Worm (Caenorhabditis elegans) whole organism, L4 larva: ENCODE data around the gene T26C11.8.

ENCODE experiments used
- F26F4.8 ChIP-seq: fragments of 200-800 bp; sonication (Bioruptor generic); conservative IDR thresholded peaks from 2 replicates; pipeline ENCODE4 v1.3.6; 2022; ENCODE audit warnings: missing genetic modification characterization, missing compliant biosample characterization
- F44E2.7 ChIP-seq: fragments of 200-800 bp; sonication (Bioruptor generic); IDR thresholded peaks from 2 replicates; pipeline ENCODE4 v2.1.2; 2022; ENCODE audit warnings: missing genetic modification characterization, missing compliant biosample characterization
- F49E8.2 ChIP-seq: sonication (generic microtip); optimal IDR thresholded peaks from 2 replicates; lab custom pipeline; 2016; ENCODE audit warnings: missing compliant biosample characterization, mild to moderate bottlenecking, missing genetic modification characterization, borderline replicate concordance
- Y105C5A.15 ChIP-seq: fragments of 200-800 bp; sonication (Bioruptor generic); IDR thresholded peaks from 2 replicates; pipeline ENCODE4 v1.3.6; 2022; ENCODE audit warnings: missing genetic modification characterization, missing compliant biosample characterization
- ZK337.2 ChIP-seq: fragments of 200-800 bp; sonication (Bioruptor generic); IDR thresholded peaks from 2 replicates; pipeline ENCODE4 v1.3.6; 2022; ENCODE audit warnings: missing genetic modification reagents, missing genetic modification characterization, missing compliant biosample characterization
- aha-1 ChIP-seq: fragments of 150-350 bp; peaks from one replicate; lab custom pipeline; 2014; ENCODE audit warnings: missing biosample characterization, missing genetic modification characterization
- arid-1 ChIP-seq: fragments of 200-800 bp; sonication (Bioruptor generic); conservative IDR thresholded peaks from 2 replicates; pipeline ENCODE4 v1.3.6; 2022; ENCODE audit warnings: missing genetic modification reagents, missing genetic modification characterization, missing compliant biosample characterization
- attf-4 ChIP-seq: sonication (generic microtip); optimal IDR thresholded peaks from 3 replicates; lab custom pipeline; 2017; ENCODE audit warnings: missing biosample characterization, missing genetic modification characterization
- ceh-20 ChIP-seq: fragments of 200-800 bp; sonication (Bioruptor generic); IDR thresholded peaks from 2 replicates; pipeline ENCODE4 v1.3.6; 2022; ENCODE audit warnings: missing genetic modification reagents, missing genetic modification characterization, missing compliant biosample characterization
- ceh-32 ChIP-seq: sonication (generic microtip); optimal IDR thresholded peaks from 2 replicates; lab custom pipeline; 2016; ENCODE audit warnings: mild to moderate bottlenecking, missing genetic modification characterization, missing compliant biosample characterization; ENCODE audit not compliant: poor library complexity
- ceh-44 ChIP-seq: fragments of 200-800 bp; sonication (Bioruptor generic); IDR thresholded peaks from 2 replicates; pipeline ENCODE4 v1.3.6; 2022; ENCODE audit warnings: missing genetic modification reagents, missing genetic modification characterization, missing compliant biosample characterization
- ceh-82 ChIP-seq: sonication (generic microtip); optimal IDR thresholded peaks from 2 replicates; lab custom pipeline; 2017; ENCODE audit warnings: missing biosample characterization, missing genetic modification characterization
- ces-1 ChIP-seq: fragments of 150-350 bp; sonication (generic microtip); optimal IDR thresholded peaks from 4 replicates; lab custom pipeline; 2014; ENCODE audit warnings: missing biosample characterization, missing genetic modification reagents, missing genetic modification characterization
- cey-2 ChIP-seq: sonication (generic microtip); optimal IDR thresholded peaks from 3 replicates; lab custom pipeline; 2017; ENCODE audit warnings: missing genetic modification characterization, mild to moderate bottlenecking, missing compliant biosample characterization, antibody characterized with exemption, borderline replicate concordance; ENCODE audit not compliant: insufficient read depth
- daf-12 ChIP-seq: fragments of 150-350 bp; optimal IDR thresholded peaks from 2 replicates; lab custom pipeline; 2014; ENCODE audit warnings: missing biosample characterization, missing genetic modification reagents, missing genetic modification characterization
- daf-19 ChIP-seq: fragments of 200-800 bp; sonication (Bioruptor generic); conservative IDR thresholded peaks from 2 replicates; pipeline ENCODE4 v1.3.6; 2022; ENCODE audit warnings: missing genetic modification characterization, missing compliant biosample characterization
- daf-8 ChIP-seq: fragments of 200-800 bp; sonication (Bioruptor generic); IDR thresholded peaks from 2 replicates; pipeline ENCODE4 v1.3.6; 2022; ENCODE audit warnings: missing genetic modification characterization, missing compliant biosample characterization
- dmd-6 ChIP-seq: fragments of 200-800 bp; sonication (Bioruptor generic); IDR thresholded peaks from 2 replicates; pipeline ENCODE4 v1.3.6; 2022; ENCODE audit warnings: missing genetic modification reagents, missing genetic modification characterization, missing compliant biosample characterization
- dpl-1 ChIP-seq: fragments of 150-350 bp; optimal IDR thresholded peaks from 2 replicates; lab custom pipeline; 2014; ENCODE audit warnings: missing biosample characterization, missing genetic modification reagents, missing genetic modification characterization
- duxl-1 ChIP-seq: sonication (generic microtip); optimal IDR thresholded peaks from 2 replicates; lab custom pipeline; 2016; ENCODE audit warnings: mild to moderate bottlenecking, missing genetic modification characterization, moderate library complexity, missing compliant biosample characterization; ENCODE audit not compliant: poor library complexity
- egl-27 ChIP-seq: sonication (generic microtip); optimal IDR thresholded peaks from 3 replicates; lab custom pipeline; 2017; ENCODE audit warnings: missing biosample characterization, missing genetic modification reagents, missing genetic modification characterization
- egl-43 ChIP-seq: fragments of 200-800 bp; sonication (Bioruptor generic); IDR thresholded peaks from 2 replicates; pipeline ENCODE4 v1.3.6; 2022; ENCODE audit warnings: missing genetic modification reagents, missing genetic modification characterization, missing compliant biosample characterization
- fkh-10 ChIP-seq: fragments of 150-350 bp; optimal IDR thresholded peaks from 2 replicates; lab custom pipeline; 2014; ENCODE audit warnings: missing biosample characterization, missing genetic modification reagents, missing genetic modification characterization
- hif-1 ChIP-seq, 2 experiments: sonication (generic microtip); optimal IDR thresholded peaks; 2 replicates each; lab custom pipeline; 2016 to 2017; ENCODE audit warnings: missing compliant biosample characterization in 2 of 2, missing genetic modification characterization in 2 of 2, missing genetic modification reagents in 2 of 2, missing genotype in 2 of 2, mild to moderate bottlenecking in 1 of 2
- hlh-30 ChIP-seq: sonication (generic microtip); optimal IDR thresholded peaks from 2 replicates; lab custom pipeline; 2017; ENCODE audit warnings: antibody characterized with exemption, mild to moderate bottlenecking, missing genetic modification characterization, missing compliant biosample characterization; ENCODE audit not compliant: insufficient read depth
- hmg-1.1 ChIP-seq: fragments of 200-800 bp; sonication (Bioruptor generic); IDR thresholded peaks from 2 replicates; pipeline ENCODE4 v1.3.6; 2022; ENCODE audit warnings: missing genetic modification reagents, missing genetic modification characterization, missing compliant biosample characterization
- lin-13 ChIP-seq: fragments of 150-350 bp; optimal IDR thresholded peaks from 2 replicates; lab custom pipeline; 2014; ENCODE audit warnings: missing biosample characterization, missing genetic modification reagents, missing genetic modification characterization
- lin-15B ChIP-seq: fragments of 150-350 bp; sonication (generic microtip); optimal IDR thresholded peaks from 3 replicates; lab custom pipeline; 2014; ENCODE audit warnings: missing biosample characterization, missing genetic modification characterization
- lsy-2 ChIP-seq, 2 experiments: fragments of 150-350 bp in 1 of 2; sonication (generic microtip) in 1 of 2; optimal IDR thresholded peaks; 2 replicates each; lab custom pipeline; 2014 to 2017; ENCODE audit warnings: missing biosample characterization in 2 of 2, missing genetic modification characterization in 2 of 2
- madf-9 ChIP-seq: fragments of 200-800 bp; sonication (Bioruptor generic); conservative IDR thresholded peaks from 2 replicates; pipeline ENCODE4 v1.3.6; 2022; ENCODE audit warnings: missing genetic modification reagents, missing genetic modification characterization, missing compliant biosample characterization
- mdl-1 ChIP-seq, 2 experiments: fragments of 150-350 bp in 1 of 2; sonication (generic microtip) in 1 of 2; optimal IDR thresholded peaks; 2 replicates each; lab custom pipeline; 2014 to 2017; ENCODE audit warnings: missing biosample characterization in 2 of 2, missing genetic modification characterization in 2 of 2
- mep-1 ChIP-seq: fragments of 150-350 bp; sonication (generic microtip); optimal IDR thresholded peaks from 3 replicates; lab custom pipeline; 2014; ENCODE audit warnings: missing biosample characterization, missing genetic modification characterization
- mes-2 ChIP-seq: sonication (generic microtip); optimal IDR thresholded peaks from 2 replicates; lab custom pipeline; 2016; ENCODE audit warnings: missing genotype, mild to moderate bottlenecking, missing genetic modification characterization, missing compliant biosample characterization; ENCODE audit not compliant: poor library complexity, severe bottlenecking
- mxl-2 ChIP-seq: fragments of 200-800 bp; sonication (Bioruptor generic); conservative IDR thresholded peaks from 2 replicates; pipeline ENCODE4 v1.3.6; 2022; ENCODE audit warnings: missing genetic modification reagents, missing genetic modification characterization, missing compliant biosample characterization
- nhr-10 ChIP-seq: fragments of 150-350 bp; optimal IDR thresholded peaks from 2 replicates; lab custom pipeline; 2014; ENCODE audit warnings: missing biosample characterization, missing genetic modification characterization
- nhr-102 ChIP-seq: sonication (generic microtip); optimal IDR thresholded peaks from 2 replicates; lab custom pipeline; 2016; ENCODE audit warnings: mild to moderate bottlenecking, missing genetic modification characterization, moderate library complexity, missing compliant biosample characterization
- nhr-111 ChIP-seq: fragments of 200-800 bp; sonication (Bioruptor generic); optimal IDR thresholded peaks from 2 replicates; lab custom pipeline; 2018; ENCODE audit warnings: mild to moderate bottlenecking, missing genetic modification characterization, missing compliant biosample characterization
- nhr-48 ChIP-seq: sonication (generic microtip); optimal IDR thresholded peaks from 2 replicates; lab custom pipeline; 2016; ENCODE audit warnings: mild to moderate bottlenecking, missing genetic modification characterization, missing compliant biosample characterization
- nhr-77 ChIP-seq: fragments of 150-350 bp; optimal IDR thresholded peaks from 2 replicates; lab custom pipeline; 2014; ENCODE audit warnings: missing biosample characterization, missing genetic modification characterization
- pha-4 ChIP-seq, 2 experiments: fragments of 150-350 bp in 1 of 2; fragments of 200-800 bp in 1 of 2; sonication (Bioruptor generic) in 1 of 2; IDR thresholded peaks in 1 of 2; optimal IDR thresholded peaks in 1 of 2; 2 replicates each; pipeline versions ENCODE4 v1.3.6 to Lab custom; 2014 to 2022; ENCODE audit warnings: missing genetic modification characterization in 2 of 2, missing genetic modification reagents in 2 of 2, missing biosample characterization in 1 of 2, missing compliant biosample characterization in 1 of 2
- php-3 ChIP-seq: fragments of 200-800 bp; sonication (Bioruptor generic); IDR thresholded peaks from 2 replicates; pipeline ENCODE4 v1.3.6; 2022; ENCODE audit warnings: missing genetic modification reagents, missing genetic modification characterization, missing compliant biosample characterization
- rbr-2 ChIP-seq: sonication (generic microtip); optimal IDR thresholded peaks from 2 replicates; lab custom pipeline; 2016; ENCODE audit warnings: missing genotype, missing genetic modification characterization, missing compliant biosample characterization
- skn-1 ChIP-seq: fragments of 150-350 bp; optimal IDR thresholded peaks from 2 replicates; lab custom pipeline; 2014; ENCODE audit warnings: missing biosample characterization, missing genetic modification characterization
- snpc-1.2 ChIP-seq: fragments of 200-800 bp; sonication (Bioruptor generic); IDR thresholded peaks from 2 replicates; pipeline ENCODE4 v1.3.6; 2022; ENCODE audit warnings: missing genetic modification reagents, missing genetic modification characterization, missing compliant biosample characterization
- tra-1 ChIP-seq: fragments of 200-800 bp; sonication (Bioruptor generic); IDR thresholded peaks from 2 replicates; pipeline ENCODE4 v1.3.6; 2022; ENCODE audit warnings: missing genetic modification reagents, missing genetic modification characterization, missing compliant biosample characterization
- unc-62 ChIP-seq, 3 experiments: fragments of 150-350 bp in 1 of 3; sonication (generic microtip); optimal IDR thresholded peaks in 2 of 3; peaks in 1 of 3; 1 replicate in 1 of 3; 2 replicates in 2 of 3; lab custom pipeline; 2014 to 2017; ENCODE audit warnings: missing biosample characterization in 3 of 3, missing genetic modification characterization in 3 of 3, missing genetic modification reagents in 3 of 3, missing genotype in 1 of 3
- vab-7 ChIP-seq: fragments of 200-800 bp; sonication (Bioruptor generic); IDR thresholded peaks from 2 replicates; pipeline ENCODE4 v1.3.6; 2022; ENCODE audit warnings: missing genetic modification reagents, missing genetic modification characterization, missing compliant biosample characterization
- zip-11 ChIP-seq: fragments of 200-800 bp; sonication (Bioruptor generic); IDR thresholded peaks from 2 replicates; pipeline ENCODE4 v1.3.6; 2022; ENCODE audit warnings: missing genetic modification characterization, missing compliant biosample characterization
- ztf-11 ChIP-seq: fragments of 150-350 bp; optimal IDR thresholded peaks from 2 replicates; lab custom pipeline; 2014; ENCODE audit warnings: missing biosample characterization, missing genetic modification characterization
- ztf-7 ChIP-seq: fragments of 150-350 bp; optimal IDR thresholded peaks from 2 replicates; lab custom pipeline; 2014; ENCODE audit warnings: missing biosample characterization, missing genetic modification characterization

Gene T26C11.8

ce11 chrX:1837703-1838102, 22.8 kb upstream of the T26C11.8 start (continued):
- peak in 1 of 2 experiments; percentile 54 for TF ChIP-seq hif-1 (tag; optimal IDR thresholded peaks at IDR 0.05; lab: Kevin White, UChicago)
- TF ChIP-seq lsy-2 (tag; optimal IDR thresholded peaks at IDR 0.05; lab: Kevin White, UChicago): no peak
- peak; percentile 73; the same call in 1 of the 2 replicates for TF ChIP-seq F44E2.7
- peak; percentile 79 for TF ChIP-seq hmg-1.1 (GFP tag; lab: Robert Waterston, UW)
- TF ChIP-seq F49E8.2 (tag; lab: Kevin White, UChicago): peak; percentile 23
- TF ChIP-seq Y105C5A.15 (GFP tag; lab: Robert Waterston, UW): 0 out of 2 replicates have a peak, but pooled peaks have one; percentile 26
- TF ChIP-seq tra-1 (GFP tag; lab: Robert Waterston, UW): peak; percentile 86
- TF ChIP-seq ceh-20: 0 out of 2 replicates have a peak, but pooled peaks have one; percentile 54
- TF ChIP-seq php-3 (GFP tag; lab: Robert Waterston, UW): no peak
- TF ChIP-seq madf-9 (GFP tag; lab: Robert Waterston, UW): peak; percentile 62
- peak; percentile 78 for TF ChIP-seq arid-1 (GFP tag; lab: Robert Waterston, UW)
- no peak for TF ChIP-seq mep-1 (tag; lab: Kevin White, UChicago)
- TF ChIP-seq attf-4: no peak
- no peak for TF ChIP-seq ceh-82 (tag; lab: Kevin White, UChicago)
- TF ChIP-seq snpc-1.2 (GFP tag; lab: Robert Waterston, UW): peak; percentile 84
- TF ChIP-seq lin-15B: no peak
- TF ChIP-seq mxl-2: 0 out of 2 replicates have a peak, but pooled peaks have one; percentile 28
- TF ChIP-seq skn-1 (tag; lab: Kevin White, UChicago): no peak
- TF ChIP-seq nhr-111 (GFP tag; lab: Kevin White, UChicago): no peak
- TF ChIP-seq pha-4 (GFP tag; IDR thresholded peaks at IDR 0.05; lab: Robert Waterston, UW): peak; percentile 85
- no peak for TF ChIP-seq pha-4 (tag; optimal IDR thresholded peaks at IDR 0.05; lab: Kevin White, UChicago)
- peak; percentile 33 for TF ChIP-seq aha-1 (tag; lab: Kevin White, UChicago)
- TF ChIP-seq fkh-10: no peak
- TF ChIP-seq ztf-7 (tag; lab: Kevin White, UChicago): peak; percentile 55
- peak; percentile 64; the same call in 1 of the 2 replicates for TF ChIP-seq ceh-44
- TF ChIP-seq daf-8 (GFP tag; lab: Robert Waterston, UW): no peak
- no peak for TF ChIP-seq hlh-30
- peak; percentile 83 for TF ChIP-seq vab-7 (GFP tag; lab: Robert Waterston, UW)
- no peak for TF ChIP-seq daf-12 (tag; lab: Kevin White, UChicago)
- no peak for TF ChIP-seq ceh-32 (tag; lab: Kevin White, UChicago)
- no peak for TF ChIP-seq cey-2
- peak; percentile 52 for TF ChIP-seq rbr-2 (tag; lab: Kevin White, UChicago)
- TF ChIP-seq nhr-48 (tag; lab: Kevin White, UChicago): peak; percentile 2
- no peak for TF ChIP-seq nhr-10 (tag; lab: Kevin White, UChicago)
- TF ChIP-seq egl-27 (tag; lab: Kevin White, UChicago): no peak
- TF ChIP-seq zip-11 (GFP tag; lab: Robert Waterston, UW): 0 out of 2 replicates have a peak, but pooled peaks have one; percentile 37
- peak; percentile 93 for TF ChIP-seq egl-43 (GFP tag; lab: Robert Waterston, UW)
- peak; percentile 83 for TF ChIP-seq mes-2 (tag; lab: Kevin White, UChicago)
- no peak for TF ChIP-seq mdl-1 (tag; optimal IDR thresholded peaks at IDR 0.05; lab: Kevin White, UChicago)

ce11 chrX:1845493-1845892, 15.0 kb upstream of the T26C11.8 start, which contains the start of gene T26C11.4:
T26C11.4 (minus strand) TSS chrX:1845546.
- TF ChIP-seq mxl-2 (no peak), lin-13 (GFP tag; lab: Kevin White, UChicago) (no peak), nhr-10 (tag; lab: Kevin White, UChicago) (no peak), daf-19 (GFP tag; lab: Robert Waterston, UW) (no peak), dmd-6 (GFP tag; lab: Robert Waterston, UW) (no peak), Y105C5A.15 (GFP tag; lab: Robert Waterston, UW) (no peak), ztf-11 (tag; lab: Kevin White, UChicago) (no peak), unc-62 (GFP tag; optimal IDR thresholded peaks at IDR 0.05 in 1 of 2; lab: Kevin White, UChicago) (no peak), unc-62 (tag; optimal IDR thresholded peaks at IDR 0.05; lab: Kevin White, UChicago) (no peak), nhr-77 (tag; lab: Kevin White, UChicago) (no peak), dpl-1 (peak; percentile 69), F26F4.8 (no peak), nhr-102 (tag; lab: Kevin White, UChicago) (no peak), ces-1 (no peak), ZK337.2 (no peak), duxl-1 (tag; lab: Kevin White, UChicago) (peak; percentile 55), php-3 (GFP tag; lab: Robert Waterston, UW) (no peak)
